Fruit fly (Drosophila melanogaster) S2 (cell line): ENCODE data around the gene Mob2.

ENCODE experiments used
- CG8478 ChIP-seq: fragments of >200 bp; optimal IDR thresholded peaks from 2 replicates; lab custom pipeline; 2018
- CTCF ChIP-seq, 2 experiments: fragments of >200 bp; optimal IDR thresholded peaks; 2 replicates each; lab custom pipeline; 2018

- TF ChIP-seq CG8478 (lab: Kevin White, UChicago), result no peak
- TF ChIP-seq CTCF (optimal IDR thresholded peaks at IDR 0.05; lab: Kevin White, UChicago), result no peak
These were observed 30.7 kb downstream of the Mob2 start for dm6 chr3L:11531300-11531699.
